Fruit fly (Drosophila melanogaster) whole organism, prepupa: ENCODE measurements around the gene Cad87A.

Experiments
- CG6276 ChIP-seq: fragments of 200-800 bp; sonication (Bioruptor generic); optimal IDR thresholded peaks from 2 replicates; lab custom pipeline; 2017; ENCODE audit warnings: missing biosample characterization, mild to moderate bottlenecking, missing genetic modification characterization
- Hr4 ChIP-seq: fragments of 200-800 bp; sonication (Bioruptor generic); optimal IDR thresholded peaks from 3 replicates; lab custom pipeline; 2016; ENCODE audit warnings: missing biosample characterization, missing genetic modification characterization
- OdsH ChIP-seq: fragments of 200-800 bp; sonication (Bioruptor generic); optimal IDR thresholded peaks from 3 replicates; lab custom pipeline; 2016; ENCODE audit warnings: missing biosample characterization, missing genetic modification characterization
- esn ChIP-seq: fragments of 200-800 bp; sonication (Bioruptor generic); optimal IDR thresholded peaks from 2 replicates; lab custom pipeline; 2016; ENCODE audit warnings: missing biosample characterization, mild to moderate bottlenecking, missing genetic modification characterization, moderate library complexity

- TF ChIP-seq Hr4 (no peak), esn (no peak), OdsH (GFP tag; lab: Kevin White, UChicago) (no peak), CG6276 (GFP tag; lab: Kevin White, UChicago) (no peak)
These were observed 27.8 kb upstream of the Cad87A start, which contains the start of gene CG10005 for dm6 chr3R:11976556-11977335.
